Worm (Caenorhabditis elegans) whole organism, late embryonic: ENCODE measurements around the gene math-28.
"Not testable (repeated sequence)": the region's sequence is repeated elsewhere in the genome, so short reads cannot be mapped to it uniquely, and the experiment has no call there.

ENCODE experiments used
- C08G9.2 ChIP-seq: sonication (generic microtip); optimal IDR thresholded peaks from 2 replicates; lab custom pipeline; 2016; ENCODE audit warnings: mild to moderate bottlenecking, missing genetic modification characterization, moderate library complexity, missing compliant biosample characterization
- C38D4.7 ChIP-seq: fragments of 200-800 bp; sonication (Bioruptor generic); optimal IDR thresholded peaks from 2 replicates; lab custom pipeline; 2018; ENCODE audit warnings: mild to moderate bottlenecking, missing genetic modification characterization, moderate library complexity, missing compliant biosample characterization
- K09A11.1 ChIP-seq: sonication (generic microtip); optimal IDR thresholded peaks from 2 replicates; lab custom pipeline; 2017; ENCODE audit warnings: antibody characterized with exemption, mild to moderate bottlenecking, missing genetic modification characterization, missing compliant biosample characterization; ENCODE audit not compliant: insufficient read depth
- T23F11.4 ChIP-seq: fragments of 200-800 bp; sonication (Bioruptor generic); optimal IDR thresholded peaks from 2 replicates; lab custom pipeline; 2018; ENCODE audit warnings: mild to moderate bottlenecking, missing genetic modification characterization, missing compliant biosample characterization
- Y22D7AL.16 ChIP-seq: sonication (generic microtip); optimal IDR thresholded peaks from 2 replicates; lab custom pipeline; 2016; ENCODE audit warnings: missing genetic modification characterization, missing compliant biosample characterization
- ceh-14 ChIP-seq: sonication (generic microtip); optimal IDR thresholded peaks from 2 replicates; lab custom pipeline; 2016; ENCODE audit warnings: missing genotype, missing genetic modification characterization, missing compliant biosample characterization
- ceh-19 ChIP-seq: fragments of 200-800 bp; sonication (Bioruptor generic); optimal IDR thresholded peaks from 2 replicates; lab custom pipeline; 2018; ENCODE audit warnings: mild to moderate bottlenecking, missing genetic modification characterization, missing compliant biosample characterization
- ceh-24 ChIP-seq: sonication (generic microtip); optimal IDR thresholded peaks from 2 replicates; lab custom pipeline; 2016; ENCODE audit warnings: mild to moderate bottlenecking, missing genetic modification characterization, missing compliant biosample characterization
- ceh-31 ChIP-seq: sonication (generic microtip); optimal IDR thresholded peaks from 2 replicates; lab custom pipeline; 2016; ENCODE audit warnings: missing genetic modification characterization, missing compliant biosample characterization
- ceh-34 ChIP-seq: sonication (generic microtip); optimal IDR thresholded peaks from 2 replicates; lab custom pipeline; 2016; ENCODE audit warnings: mild to moderate bottlenecking, missing genetic modification characterization, missing compliant biosample characterization
- ceh-45 ChIP-seq: fragments of 200-800 bp; sonication (Bioruptor generic); IDR thresholded peaks from 2 replicates; pipeline ENCODE4 v1.3.6; 2022; ENCODE audit warnings: missing genetic modification reagents, missing genetic modification characterization, missing compliant biosample characterization
- ceh-48 ChIP-seq: sonication (generic microtip); optimal IDR thresholded peaks from 2 replicates; lab custom pipeline; 2016; ENCODE audit warnings: missing genetic modification characterization, inconsistent platforms, missing compliant biosample characterization
- ceh-6 ChIP-seq: fragments of 200-800 bp; sonication (Bioruptor generic); optimal IDR thresholded peaks from 2 replicates; lab custom pipeline; 2018; ENCODE audit warnings: mild to moderate bottlenecking, missing genetic modification characterization, missing compliant biosample characterization
- che-1 ChIP-seq: sonication (generic microtip); optimal IDR thresholded peaks from 2 replicates; lab custom pipeline; 2016; ENCODE audit warnings: mild to moderate bottlenecking, missing genetic modification characterization, missing compliant biosample characterization
- ets-4 ChIP-seq: sonication (generic microtip); optimal IDR thresholded peaks from 2 replicates; lab custom pipeline; 2016; ENCODE audit warnings: missing genetic modification characterization, missing compliant biosample characterization
- fax-1 ChIP-seq: sonication (generic microtip); optimal IDR thresholded peaks from 2 replicates; lab custom pipeline; 2016; ENCODE audit warnings: missing genotype, missing genetic modification characterization, missing compliant biosample characterization
- fkh-10 ChIP-seq: fragments of 150-350 bp; optimal IDR thresholded peaks from 2 replicates; lab custom pipeline; 2014; ENCODE audit warnings: missing biosample characterization, missing genetic modification reagents, missing genetic modification characterization
- fkh-6 ChIP-seq: sonication (generic microtip); optimal IDR thresholded peaks from 2 replicates; lab custom pipeline; 2016; ENCODE audit warnings: missing genetic modification characterization, missing compliant biosample characterization
- hlh-15 ChIP-seq: sonication (generic microtip); optimal IDR thresholded peaks from 2 replicates; lab custom pipeline; 2016; ENCODE audit warnings: missing genetic modification characterization, missing compliant biosample characterization
- hlh-30 ChIP-seq: sonication (generic microtip); optimal IDR thresholded peaks from 2 replicates; lab custom pipeline; 2017; ENCODE audit warnings: antibody characterized with exemption, missing genetic modification characterization, missing compliant biosample characterization; ENCODE audit not compliant: insufficient read depth
- hlh-6 ChIP-seq: sonication (generic microtip); optimal IDR thresholded peaks from 2 replicates; lab custom pipeline; 2016; ENCODE audit warnings: missing genotype, missing genetic modification characterization, missing compliant biosample characterization
- lim-6 ChIP-seq: sonication (generic microtip); optimal IDR thresholded peaks from 2 replicates; lab custom pipeline; 2016; ENCODE audit warnings: missing genetic modification characterization, missing compliant biosample characterization
- lin-11 ChIP-seq: fragments of 200-800 bp; sonication (Bioruptor generic); optimal IDR thresholded peaks from 2 replicates; lab custom pipeline; 2018; ENCODE audit warnings: mild to moderate bottlenecking, missing genetic modification characterization, missing compliant biosample characterization
- mec-3 ChIP-seq: sonication (generic microtip); optimal IDR thresholded peaks from 2 replicates; lab custom pipeline; 2016; ENCODE audit warnings: borderline replicate concordance, missing genetic modification characterization, missing compliant biosample characterization
- nhr-11 ChIP-seq: fragments of 150-350 bp; optimal IDR thresholded peaks from 2 replicates; lab custom pipeline; 2014; ENCODE audit warnings: missing biosample characterization, missing genetic modification characterization
- npax-4 ChIP-seq: sonication (generic microtip); optimal IDR thresholded peaks from 2 replicates; lab custom pipeline; 2016; ENCODE audit warnings: missing genetic modification characterization, missing compliant biosample characterization
- pag-3 ChIP-seq: sonication (generic microtip); optimal IDR thresholded peaks from 2 replicates; lab custom pipeline; 2016; ENCODE audit warnings: missing compliant biosample characterization, missing genetic modification characterization, borderline replicate concordance
- pax-1 ChIP-seq: fragments of 150-350 bp; optimal IDR thresholded peaks from 2 replicates; lab custom pipeline; 2014; ENCODE audit warnings: missing biosample characterization, missing genetic modification characterization
- pha-2 ChIP-seq: sonication (generic microtip); optimal IDR thresholded peaks from 2 replicates; lab custom pipeline; 2017; ENCODE audit warnings: mild to moderate bottlenecking, missing genetic modification characterization, missing compliant biosample characterization
- pqm-1 ChIP-seq: sonication (generic microtip); optimal IDR thresholded peaks from 2 replicates; lab custom pipeline; 2016; ENCODE audit warnings: missing genetic modification characterization, missing compliant biosample characterization
- pros-1 ChIP-seq: fragments of 150-350 bp; optimal IDR thresholded peaks from 2 replicates; lab custom pipeline; 2014; ENCODE audit warnings: missing biosample characterization, missing genetic modification reagents, missing genetic modification characterization
- rnt-1 ChIP-seq: sonication (generic microtip); optimal IDR thresholded peaks from 2 replicates; lab custom pipeline; 2016; ENCODE audit warnings: missing genetic modification characterization, missing compliant biosample characterization
- sox-4 ChIP-seq: sonication (generic microtip); optimal IDR thresholded peaks from 2 replicates; lab custom pipeline; 2017; ENCODE audit warnings: mild to moderate bottlenecking, missing genetic modification characterization, inconsistent platforms, missing compliant biosample characterization
- syd-9 ChIP-seq: sonication (generic microtip); optimal IDR thresholded peaks from 2 replicates; lab custom pipeline; 2016; ENCODE audit warnings: mild to moderate bottlenecking, missing genetic modification characterization, moderate library complexity, missing compliant biosample characterization
- unc-3 ChIP-seq, 2 experiments: fragments of 200-800 bp in 1 of 2; sonication (Bioruptor generic) in 1 of 2; sonication (generic microtip) in 1 of 2; conservative IDR thresholded peaks in 1 of 2; optimal IDR thresholded peaks in 1 of 2; 2 replicates each; pipeline versions ENCODE4 v1.3.6 to Lab custom; 2016 to 2022; ENCODE audit warnings: missing compliant biosample characterization in 2 of 2, missing genetic modification characterization in 2 of 2, missing genetic modification reagents in 1 of 2
- unc-42 ChIP-seq: sonication (generic microtip); optimal IDR thresholded peaks from 2 replicates; lab custom pipeline; 2016; ENCODE audit warnings: missing genotype, missing genetic modification characterization, missing compliant biosample characterization

The math-28 gene

DNA sequence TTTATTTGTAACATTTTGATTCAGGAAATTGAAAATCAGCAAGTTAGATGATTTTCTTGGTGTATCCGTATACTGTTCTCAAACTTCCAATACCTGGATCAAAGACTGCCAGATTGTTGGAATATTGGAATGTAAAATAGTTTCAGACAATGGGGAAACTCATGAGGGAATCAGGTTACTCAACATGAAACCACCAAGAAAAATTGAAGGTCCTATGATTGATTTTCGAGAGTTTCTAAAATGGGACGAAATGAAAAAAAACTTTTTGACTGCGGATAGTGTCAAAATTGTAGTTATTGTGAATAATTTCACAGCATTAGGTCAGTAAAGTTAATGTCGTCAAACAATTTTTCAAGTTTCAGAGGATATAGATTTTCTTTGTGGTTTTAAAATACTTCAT lies 8.6 kb downstream of the math-28 start, which contains the start of gene math-3:
Gene math-3, plus strand, starts transcription at position 301 of the 400 bp plus-strand sequence.
- TF ChIP-seq C38D4.7 (GFP tag; lab: Kevin White, UChicago) (no peak), ceh-45 (GFP tag; lab: Robert Waterston, UW) (no peak), rnt-1 (tag; lab: Kevin White, UChicago) (no peak), che-1 (tag; lab: Kevin White, UChicago) (no peak), hlh-15 (tag; lab: Kevin White, UChicago) (no peak), fkh-10 (no peak), pros-1 (tag; lab: Kevin White, UChicago) (no peak), unc-3 (GFP tag; conservative IDR thresholded peaks at IDR 0.05; lab: Robert Waterston, UW) (no peak), unc-3 (tag; optimal IDR thresholded peaks at IDR 0.05; lab: Kevin White, UChicago) (no peak), ceh-6 (GFP tag; lab: Kevin White, UChicago) (no peak), ceh-19 (GFP tag; lab: Kevin White, UChicago) (no peak), fax-1 (tag; lab: Kevin White, UChicago) (no peak), ets-4 (tag; lab: Kevin White, UChicago) (no peak), npax-4 (tag; lab: Kevin White, UChicago) (no peak), pha-2 (tag; lab: Kevin White, UChicago) (no peak), C08G9.2 (no peak), ceh-48 (tag; lab: Kevin White, UChicago) (no peak), ceh-34 (no peak), ceh-24 (tag; lab: Kevin White, UChicago) (no peak), hlh-30 (no peak)

DNA sequence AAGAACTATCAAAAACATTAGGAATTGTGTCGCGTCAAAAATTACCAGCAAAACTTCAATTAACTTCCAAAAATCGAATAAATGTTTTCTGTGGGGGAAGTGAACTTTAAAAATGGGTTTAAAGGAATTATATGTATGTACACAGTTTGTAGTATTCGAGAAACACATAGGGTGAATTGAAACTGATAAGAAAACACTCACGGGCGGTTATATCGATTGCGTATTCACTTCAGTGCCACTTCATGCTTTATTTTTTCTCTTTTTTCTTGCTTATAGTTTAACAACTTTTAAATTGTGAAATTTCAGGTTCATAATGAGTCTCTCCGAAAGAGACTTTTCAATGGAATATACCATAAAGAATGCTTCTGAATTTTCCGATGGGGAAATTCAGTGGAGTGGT lies 12.1 kb downstream of the math-28 start, which contains the start of gene F36H5.14:
Gene F36H5.14, plus strand, starts transcription at position 301 of the 400 bp plus-strand sequence.
- TF ChIP-seq mec-3, lim-6, unc-42 (tag; lab: Kevin White, UChicago): not testable (repeated sequence)
- TF ChIP-seq, all 69 proteins: peak for 0; not testable (repeated sequence) for 69

DNA sequence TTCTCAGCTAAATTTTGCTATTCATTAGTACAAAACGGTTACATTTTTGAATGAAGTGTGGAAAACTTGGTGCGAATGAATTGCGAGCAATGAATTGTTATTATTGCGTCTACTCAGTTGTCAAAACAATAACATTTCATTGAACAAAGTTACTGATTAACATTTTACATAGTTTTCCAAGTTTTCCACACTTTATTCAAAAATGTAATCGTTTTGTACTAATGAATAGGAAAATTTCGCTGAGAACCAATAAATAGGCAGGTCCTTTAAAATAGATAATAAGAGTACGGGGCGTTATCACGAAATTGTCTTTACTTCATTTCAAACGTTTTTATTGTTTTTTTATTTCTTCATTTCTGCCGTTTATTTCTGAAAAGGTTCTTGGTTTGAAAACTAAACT lies 19.3 kb downstream of the math-28 start, which contains the start of gene math-4:
Gene math-4, minus strand, starts transcription at position 101 of the 400 bp plus-strand sequence.
- TF ChIP-seq syd-9 (tag; lab: Kevin White, UChicago) (no peak), Y22D7AL.16 (no peak), lin-11 (tag; lab: Kevin White, UChicago) (no peak), mec-3 (tag; lab: Kevin White, UChicago) (no peak), fax-1 (tag; lab: Kevin White, UChicago) (no peak), ceh-48 (tag; lab: Kevin White, UChicago) (no peak), ceh-6 (GFP tag; lab: Kevin White, UChicago) (no peak), unc-3 (GFP tag; conservative IDR thresholded peaks at IDR 0.05; lab: Robert Waterston, UW) (no peak), unc-3 (tag; optimal IDR thresholded peaks at IDR 0.05; lab: Kevin White, UChicago) (no peak), hlh-6 (no peak), T23F11.4 (GFP tag; lab: Kevin White, UChicago) (no peak), ceh-24 (tag; lab: Kevin White, UChicago) (no peak), ceh-14 (tag; lab: Kevin White, UChicago) (no peak), pag-3 (tag; lab: Kevin White, UChicago) (no peak), ceh-19 (GFP tag; lab: Kevin White, UChicago) (no peak)
- TF ChIP-seq, all 69 proteins: peak for 0

DNA sequence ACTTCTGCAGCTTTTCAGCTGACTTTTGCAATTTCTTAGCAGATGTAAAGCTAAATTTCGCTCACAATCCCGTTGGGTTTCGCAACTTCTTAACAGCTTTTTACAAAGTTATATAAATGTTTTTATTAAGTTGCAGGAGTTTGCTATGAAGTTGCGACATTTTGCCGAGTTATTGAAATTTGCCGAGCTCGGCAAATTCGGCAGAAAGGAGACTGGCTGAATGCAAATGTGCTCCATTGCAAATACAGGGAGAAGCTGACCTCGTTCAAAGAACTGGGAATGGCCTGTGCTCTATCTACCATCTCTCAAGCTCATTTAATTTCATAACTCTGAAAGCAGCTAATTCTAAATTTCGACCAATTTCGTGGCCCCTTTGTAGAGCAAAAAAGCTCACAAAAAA lies 21.6 kb downstream of the math-28 start, which contains the start of gene C08F1.11:
Gene C08F1.11, minus strand, starts transcription at position 101 of the 400 bp plus-strand sequence.
- TF ChIP-seq T23F11.4 (GFP tag; lab: Kevin White, UChicago) (no peak), pax-1 (no peak), pha-2 (tag; lab: Kevin White, UChicago) (no peak), ceh-31 (tag; lab: Kevin White, UChicago) (no peak), K09A11.1 (tag; lab: Kevin White, UChicago) (no peak), fkh-6 (tag; lab: Kevin White, UChicago) (no peak), sox-4 (tag; lab: Kevin White, UChicago) (no peak), pqm-1 (tag; lab: Kevin White, UChicago) (no peak), lim-6 (tag; lab: Kevin White, UChicago) (no peak), nhr-11 (no peak), ceh-34 (no peak)
